Fruit fly (Drosophila melanogaster): Measurements from ENCODE around the gene CAH6.

The CAH6 gene

dm6 chr3R:31247281-31247995 is 10.0 kb upstream of the CAH6 start (continued):
- no peak for TF ChIP-seq salr (GFP tag; optimal IDR thresholded peaks at IDR 0.05)
- peak; percentile 78 for TF ChIP-seq Smox (GFP tag; optimal IDR thresholded peaks at IDR 0.05)
- peak; percentile 82 for TF ChIP-seq Met (GFP tag; optimal IDR thresholded peaks at IDR 0.05)
- no peak for TF ChIP-seq dsx (GFP tag; optimal IDR thresholded peaks at IDR 0.05; ENCODE audit: poor library complexity, severe bottlenecking)
- peak; percentile 81 for TF ChIP-seq Sox102F (GFP tag; optimal IDR thresholded peaks at IDR 0.05)
- TF ChIP-seq Ets96B (tag; optimal IDR thresholded peaks at IDR 0.05) = no peak
- no peak for TF ChIP-seq CG6808 (GFP tag; optimal IDR thresholded peaks at IDR 0.05)
- TF ChIP-seq fd85E (GFP tag; optimal IDR thresholded peaks at IDR 0.05) = peak; percentile 37
- TF ChIP-seq CG11762 (GFP tag; optimal IDR thresholded peaks at IDR 0.05; ENCODE audit: insufficient read depth) = peak; percentile 53
- peak; percentile 81 for TF ChIP-seq cyc (GFP tag; optimal IDR thresholded peaks at IDR 0.05)
- peak; percentile 33 for TF ChIP-seq CG15336 (GFP tag; IDR thresholded peaks at IDR 0.05)
- TF ChIP-seq Lpt (GFP tag; optimal IDR thresholded peaks at IDR 0.05) = peak; percentile 6
- peak; percentile 93 for TF ChIP-seq svp (GFP tag)
- TF ChIP-seq esn (GFP tag; optimal IDR thresholded peaks at IDR 0.05) = peak; percentile 80
- TF ChIP-seq CG16779 (tag; optimal IDR thresholded peaks at IDR 0.05) = no peak
- TF ChIP-seq eg (GFP tag; IDR thresholded peaks at IDR 0.05) = peak; percentile 60; the same call in 2 of the 3 replicates
- TF ChIP-seq vri (GFP tag; optimal IDR thresholded peaks at IDR 0.05) = no peak
- no peak for TF ChIP-seq spab (GFP tag; optimal IDR thresholded peaks at IDR 0.05)
- TF ChIP-seq CG32006 (GFP tag; optimal IDR thresholded peaks at IDR 0.05) = peak; percentile 46
- peak; percentile 62 for TF ChIP-seq net (GFP tag; optimal IDR thresholded peaks at IDR 0.05)
- TF ChIP-seq OdsH (GFP tag; optimal IDR thresholded peaks at IDR 0.05) = peak; percentile 68
- TF ChIP-seq fd59A (GFP tag; optimal IDR thresholded peaks at IDR 0.05) = no peak

- no peak for TF ChIP-seq CG9139 (GFP tag; optimal IDR thresholded peaks at IDR 0.05)
- no peak for TF ChIP-seq CG11902 (GFP tag; optimal IDR thresholded peaks at IDR 0.05)
- no peak for TF ChIP-seq dsx (GFP tag; optimal IDR thresholded peaks at IDR 0.05; ENCODE audit: poor library complexity, severe bottlenecking)
- no peak for TF ChIP-seq spab (GFP tag; optimal IDR thresholded peaks at IDR 0.05)
- TF ChIP-seq topi (GFP tag; optimal IDR thresholded peaks at IDR 0.05) = no peak
- no peak for TF ChIP-seq ss (GFP tag; optimal IDR thresholded peaks at IDR 0.05)
- no peak for TF ChIP-seq CG8119 (GFP tag; IDR thresholded peaks at IDR 0.05)
- TF ChIP-seq Blimp-1 (GFP tag; optimal IDR thresholded peaks at IDR 0.05) = peak; percentile 92
- no peak for TF ChIP-seq CG8319 (GFP tag; optimal IDR thresholded peaks at IDR 0.05)
- TF ChIP-seq cyc (GFP tag; optimal IDR thresholded peaks at IDR 0.05) = no peak
- peak; percentile 54 for TF ChIP-seq CG6854 (GFP tag; optimal IDR thresholded peaks at IDR 0.05)
- no peak for TF ChIP-seq Hr4 (GFP tag; optimal IDR thresholded peaks at IDR 0.05)
- TF ChIP-seq Eip93F (GFP tag; optimal IDR thresholded peaks at IDR 0.05) = no peak
Measured at dm6 chr3R:31248245-31248644, 9.2 kb upstream of the CAH6 start.

- TF ChIP-seq eg (GFP tag; IDR thresholded peaks at IDR 0.05) (peak; percentile 58), Eip78C (GFP tag) (peak; percentile 63), Hr4 (GFP tag; optimal IDR thresholded peaks at IDR 0.05) (peak; percentile 49), CG34406 (GFP tag; optimal IDR thresholded peaks at IDR 0.05) (no peak), CG8119 (GFP tag; IDR thresholded peaks at IDR 0.05) (peak; percentile 51; the same call in 1 of the 3 replicates), Met (GFP tag; optimal IDR thresholded peaks at IDR 0.05) (no peak), CG6163 (GFP tag; IDR thresholded peaks at IDR 0.05) (peak; percentile 16; the same call in 1 of the 3 replicates), pdm3 (GFP tag; optimal IDR thresholded peaks at IDR 0.05) (peak; percentile 33), OdsH (GFP tag; optimal IDR thresholded peaks at IDR 0.05) (peak; percentile 32), vri (GFP tag; optimal IDR thresholded peaks at IDR 0.05) (peak; percentile 42), salr (GFP tag; optimal IDR thresholded peaks at IDR 0.05) (no peak), esn (GFP tag; optimal IDR thresholded peaks at IDR 0.05) (no peak), CG3032 (tag; optimal IDR thresholded peaks at IDR 0.05) (no peak), CG1621 (tag; optimal IDR thresholded peaks at IDR 0.05) (peak; percentile 8), CG10631 (GFP tag; optimal IDR thresholded peaks at IDR 0.05) (peak; percentile 11), CG32006 (GFP tag; optimal IDR thresholded peaks at IDR 0.05) (peak; percentile 39), CG8632 (GFP tag; optimal IDR thresholded peaks at IDR 0.05) (peak; percentile 14)
Measured at dm6 chr3R:31250426-31251034, 6.9 kb upstream of the CAH6 start.
